Worm (Caenorhabditis elegans): ENCODE data around the gene Y57G11C.22.
A peak's percentile ranks its signal among the peaks of the same experiment; 100 is the strongest.

Gene Y57G11C.22

ce11 chrIV:14876632-14877031 is 39.6 kb downstream of the Y57G11C.22 start:
- peak; percentile 32 for TF ChIP-seq ceh-31 (tag; optimal IDR thresholded peaks at IDR 0.05)
- TF ChIP-seq hlh-6 (tag; optimal IDR thresholded peaks at IDR 0.05), result no peak
- TF ChIP-seq nfya-1 (tag; optimal IDR thresholded peaks at IDR 0.05), result peak; percentile 9
- TF ChIP-seq tbx-2 (tag; optimal IDR thresholded peaks at IDR 0.05), result no peak
- TF ChIP-seq ceh-2 (tag; optimal IDR thresholded peaks at IDR 0.05), result no peak
- no peak for TF ChIP-seq hlh-30 (tag; optimal IDR thresholded peaks at IDR 0.05; ENCODE audit: insufficient read depth)
- TF ChIP-seq ttx-3 (tag; optimal IDR thresholded peaks at IDR 0.05), result no peak
- no peak for TF ChIP-seq odd-2 (tag; optimal IDR thresholded peaks at IDR 0.05)
- TF ChIP-seq ref-2 (tag; optimal IDR thresholded peaks at IDR 0.05), result no peak
- TF ChIP-seq ztf-16 (tag; optimal IDR thresholded peaks at IDR 0.05), result peak; percentile 14
- no peak for TF ChIP-seq fkh-10 (GFP tag; optimal IDR thresholded peaks at IDR 0.05)
- no peak for TF ChIP-seq hlh-13 (GFP tag; optimal IDR thresholded peaks at IDR 0.05)
- TF ChIP-seq unc-42 (tag; optimal IDR thresholded peaks at IDR 0.05), result peak; percentile 40
- TF ChIP-seq dmd-4 (tag; optimal IDR thresholded peaks at IDR 0.05; ENCODE audit: borderline replicate concordance), result no peak
- no peak for TF ChIP-seq pha-4 (tag; optimal IDR thresholded peaks at IDR 0.05)
- no peak for TF ChIP-seq zip-5 (tag; optimal IDR thresholded peaks at IDR 0.05)
- TF ChIP-seq rnt-1 (tag; optimal IDR thresholded peaks at IDR 0.05), result peak; percentile 33

ce11 chrIV:14877657-14878056 is 40.6 kb downstream of the Y57G11C.22 start:
- TF ChIP-seq pat-9 (tag; optimal IDR thresholded peaks at IDR 0.05) (no peak), odd-2 (tag; optimal IDR thresholded peaks at IDR 0.05) (no peak), hlh-8 (tag; optimal IDR thresholded peaks at IDR 0.05) (no peak), Y22D7AL.16 (tag; optimal IDR thresholded peaks at IDR 0.05) (no peak), lin-11 (tag; optimal IDR thresholded peaks at IDR 0.05) (no peak), sox-2 (GFP tag; IDR thresholded peaks at IDR 0.05) (no peak), dve-1 (tag; optimal IDR thresholded peaks at IDR 0.05) (no peak), pros-1 (tag; optimal IDR thresholded peaks at IDR 0.05) (no peak), mec-3 (tag; optimal IDR thresholded peaks at IDR 0.05; ENCODE audit: borderline replicate concordance) (no peak), che-1 (tag; optimal IDR thresholded peaks at IDR 0.05) (no peak)

ce11 chrIV:14879184-14879583 is 42.2 kb downstream of the Y57G11C.22 start, which contains the start of gene eps-8:
Gene eps-8 (plus strand): TSS chrIV:14879484.
- TF ChIP-seq ama-1 (optimal IDR thresholded peaks at IDR 0.05) (no peak), ceh-18 (tag; optimal IDR thresholded peaks at IDR 0.05) (no peak), dmd-4 (tag; optimal IDR thresholded peaks at IDR 0.05; ENCODE audit: borderline replicate concordance) (no peak)

ce11 chrIV:14883812-14884211 is 46.8 kb downstream of the Y57G11C.22 start:
- peak; percentile 44 for TF ChIP-seq elt-2 (tag; optimal IDR thresholded peaks at IDR 0.05)
- no peak for TF ChIP-seq npax-4 (tag; optimal IDR thresholded peaks at IDR 0.05)
- no peak for TF ChIP-seq zip-5 (tag; optimal IDR thresholded peaks at IDR 0.05)
- peak; percentile 11 for TF ChIP-seq pqm-1 (tag; optimal IDR thresholded peaks at IDR 0.05)

ce11 chrIV:14885584-14885983 is 48.6 kb downstream of the Y57G11C.22 start:
- TF ChIP-seq pag-3 (tag; optimal IDR thresholded peaks at IDR 0.05; ENCODE audit: borderline replicate concordance) (no peak), sdc-2 (tag; optimal IDR thresholded peaks at IDR 0.05) (no peak), pha-2 (tag; optimal IDR thresholded peaks at IDR 0.05) (no peak), ceh-14 (tag; optimal IDR thresholded peaks at IDR 0.05) (no peak), pax-1 (tag; optimal IDR thresholded peaks at IDR 0.05) (no peak), Y22D7AL.16 (tag; optimal IDR thresholded peaks at IDR 0.05) (no peak), ceh-48 (tag; optimal IDR thresholded peaks at IDR 0.05) (no peak), ama-1 (optimal IDR thresholded peaks at IDR 0.05) (no peak), fkh-10 (GFP tag; optimal IDR thresholded peaks at IDR 0.05) (no peak), K09A11.1 (tag; optimal IDR thresholded peaks at IDR 0.05; ENCODE audit: insufficient read depth) (no peak), madf-2 (tag; optimal IDR thresholded peaks at IDR 0.05) (no peak), mec-3 (tag; optimal IDR thresholded peaks at IDR 0.05; ENCODE audit: borderline replicate concordance) (no peak), sox-2 (GFP tag; IDR thresholded peaks at IDR 0.05) (no peak), zip-5 (tag; optimal IDR thresholded peaks at IDR 0.05) (no peak), lin-11 (tag; optimal IDR thresholded peaks at IDR 0.05) (no peak), fkh-6 (tag; optimal IDR thresholded peaks at IDR 0.05) (no peak), ceh-31 (tag; optimal IDR thresholded peaks at IDR 0.05) (no peak), C08G9.2 (tag; optimal IDR thresholded peaks at IDR 0.05) (no peak)
